Fruit fly (Drosophila melanogaster) whole organism, embryonic: ENCODE data around the gene CG31141.

Source experiments
- CG11560 ChIP-seq: fragments of 200-800 bp; sonication (Bioruptor generic); IDR thresholded peaks from 3 replicates; pipeline ENCODE4 v1.3.6; 2022; ENCODE audit warnings: missing biosample characterization, missing genetic modification characterization
- CG13894 ChIP-seq: fragments of 200-800 bp; sonication (Bioruptor generic); optimal IDR thresholded peaks from 3 replicates; lab custom pipeline; 2018; ENCODE audit warnings: missing biosample characterization, mild to moderate bottlenecking, missing genetic modification characterization, moderate library complexity
- CG14014 ChIP-seq: fragments of 200-800 bp; sonication (Bioruptor generic); IDR thresholded peaks from 2 replicates; pipeline ENCODE4 v1.3.6; 2022; ENCODE audit warnings: missing biosample characterization, missing genetic modification characterization
- CG1602 ChIP-seq: fragments of 200-800 bp; sonication (Bioruptor generic); optimal IDR thresholded peaks from 3 replicates; lab custom pipeline; 2016; ENCODE audit warnings: missing biosample characterization, missing genetic modification characterization
- CG16815 ChIP-seq: fragments of 200-800 bp; sonication (Bioruptor generic); optimal IDR thresholded peaks from 3 replicates; lab custom pipeline; 2017; ENCODE audit warnings: missing biosample characterization, mild to moderate bottlenecking, missing genetic modification characterization
- CG31388 ChIP-seq: fragments of 200-800 bp; sonication (Bioruptor generic); optimal IDR thresholded peaks from 2 replicates; lab custom pipeline; 2016; ENCODE audit warnings: missing biosample characterization, missing genetic modification characterization
- CG32532 ChIP-seq: fragments of 200-800 bp; sonication (Bioruptor generic); IDR thresholded peaks from 2 replicates; pipeline ENCODE4 v1.3.6; 2022; ENCODE audit warnings: missing biosample characterization, missing genetic modification characterization
- CG3281 ChIP-seq: fragments of 200-800 bp; sonication (Bioruptor generic); optimal IDR thresholded peaks from 3 replicates; lab custom pipeline; 2017; ENCODE audit warnings: missing biosample characterization, mild to moderate bottlenecking, missing genetic modification characterization
- CG33557 ChIP-seq: fragments of 200-800 bp; sonication (Bioruptor generic); optimal IDR thresholded peaks from 2 replicates; lab custom pipeline; 2019; ENCODE audit warnings: missing biosample characterization, mild to moderate bottlenecking, missing genetic modification characterization, moderate library complexity
- CG43689 ChIP-seq: fragments of 200-800 bp; sonication (Bioruptor generic); IDR thresholded peaks from 2 replicates; pipeline ENCODE4 v1.3.6; 2022; ENCODE audit warnings: missing biosample characterization, missing genetic modification characterization
- CG4854 ChIP-seq: fragments of 200-800 bp; sonication (Bioruptor generic); optimal IDR thresholded peaks from 2 replicates; lab custom pipeline; 2016; ENCODE audit warnings: missing biosample characterization, missing genetic modification characterization, inconsistent platforms
- CG5180 ChIP-seq: fragments of 200-800 bp; sonication (Bioruptor generic); optimal IDR thresholded peaks from 3 replicates; lab custom pipeline; 2017; ENCODE audit warnings: missing biosample characterization, missing genetic modification characterization, mild to moderate bottlenecking, moderate library complexity, missing genetic modification reagents
- CG6854 ChIP-seq: fragments of 200-800 bp; sonication (Bioruptor generic); optimal IDR thresholded peaks from 3 replicates; lab custom pipeline; 2017; ENCODE audit warnings: missing biosample characterization, mild to moderate bottlenecking, missing genetic modification characterization
- CG7745 ChIP-seq: fragments of 200-800 bp; sonication (Bioruptor generic); optimal IDR thresholded peaks from 2 replicates; lab custom pipeline; 2018; ENCODE audit warnings: missing biosample characterization, mild to moderate bottlenecking, missing genetic modification characterization, moderate library complexity
- CG8944 ChIP-seq: fragments of 200-800 bp; sonication (Bioruptor generic); optimal IDR thresholded peaks from 3 replicates; lab custom pipeline; 2016; ENCODE audit warnings: missing biosample characterization, missing genetic modification characterization
- CG9437 ChIP-seq: fragments of 200-800 bp; sonication (Bioruptor generic); optimal IDR thresholded peaks from 2 replicates; lab custom pipeline; 2018; ENCODE audit warnings: missing biosample characterization, mild to moderate bottlenecking, missing genetic modification characterization
- Dll ChIP-seq: fragments of 200-800 bp; sonication (Bioruptor generic); IDR thresholded peaks from 4 replicates; pipeline ENCODE4 v1.3.6; 2022; ENCODE audit warnings: missing biosample characterization, missing genetic modification characterization; ENCODE audit not compliant: partially characterized antibody
- Dref ChIP-seq: fragments of 200-800 bp; sonication (Bioruptor generic); IDR thresholded peaks from 2 replicates; pipeline ENCODE4 v1.3.6; 2022; ENCODE audit warnings: missing biosample characterization, missing genetic modification characterization
- Ets65A ChIP-seq: fragments of 200-800 bp; sonication (Bioruptor generic); peaks from one replicate; lab custom pipeline; 2016; ENCODE audit warnings: missing biosample characterization, missing genetic modification characterization
- HLH3B ChIP-seq: fragments of 200-800 bp; sonication (Bioruptor generic); IDR thresholded peaks from 2 replicates; pipeline ENCODE4 v1.3.6; 2022; ENCODE audit warnings: missing biosample characterization, missing genetic modification characterization
- Hmx ChIP-seq: fragments of 200-800 bp; sonication (Bioruptor generic); optimal IDR thresholded peaks from 2 replicates; lab custom pipeline; 2016; ENCODE audit warnings: missing biosample characterization, missing genetic modification characterization
- Lhr ChIP-seq: fragments of 200-800 bp; sonication (Bioruptor generic); optimal IDR thresholded peaks from 3 replicates; lab custom pipeline; 2017; ENCODE audit warnings: mild to moderate bottlenecking, missing biosample characterization, missing genetic modification reagents, missing genetic modification characterization
- Med ChIP-seq: fragments of 200-800 bp; sonication (Bioruptor generic); peaks from one replicate; lab custom pipeline; 2016; ENCODE audit warnings: missing biosample characterization, missing genetic modification characterization, mild to moderate bottlenecking, inconsistent platforms, moderate library complexity
- NFAT ChIP-seq: fragments of 200-800 bp; sonication (Bioruptor generic); IDR thresholded peaks from 2 replicates; pipeline ENCODE4 v1.3.6; 2022; ENCODE audit warnings: missing biosample characterization, missing genetic modification characterization
- NK7.1 ChIP-seq: fragments of 200-800 bp; sonication (Bioruptor generic); optimal IDR thresholded peaks from 3 replicates; lab custom pipeline; 2016; ENCODE audit warnings: missing biosample characterization, missing genetic modification characterization
- Ravus ChIP-seq: fragments of 200-800 bp; sonication (Bioruptor generic); IDR thresholded peaks from 2 replicates; pipeline ENCODE4 v1.3.6; 2022; ENCODE audit warnings: missing biosample characterization, missing genetic modification characterization
- abd-A ChIP-seq: fragments of 200-800 bp; sonication (Bioruptor generic); optimal IDR thresholded peaks from 3 replicates; lab custom pipeline; 2019; ENCODE audit warnings: missing biosample characterization, mild to moderate bottlenecking, missing genetic modification characterization, moderate library complexity
- ap ChIP-seq: fragments of 200-800 bp; sonication (Bioruptor generic); IDR thresholded peaks from 2 replicates; pipeline ENCODE4 v1.3.6; 2022; ENCODE audit warnings: missing biosample characterization, missing genetic modification characterization
- ato ChIP-seq: fragments of 200-800 bp; sonication (Bioruptor generic); IDR thresholded peaks from 2 replicates; pipeline ENCODE4 v1.3.6; 2022; ENCODE audit warnings: missing biosample characterization, missing genetic modification characterization; ENCODE audit not compliant: partially characterized antibody
- chm ChIP-seq: fragments of 200-800 bp; sonication (Bioruptor generic); IDR thresholded peaks from 2 replicates; pipeline ENCODE4 v1.3.6; 2022; ENCODE audit warnings: missing biosample characterization, missing genetic modification characterization
- crol ChIP-seq: fragments of 200-800 bp; sonication (Bioruptor generic); IDR thresholded peaks from 2 replicates; pipeline ENCODE4 v1.3.6; 2022; ENCODE audit warnings: missing biosample characterization, missing genetic modification characterization
- dimm ChIP-seq: fragments of 200-800 bp; sonication (Bioruptor generic); IDR thresholded peaks from 2 replicates; pipeline ENCODE4 v1.3.6; 2022; ENCODE audit warnings: missing biosample characterization, missing genetic modification characterization
- dm ChIP-seq: fragments of 200-800 bp; sonication (Bioruptor generic); optimal IDR thresholded peaks from 3 replicates; lab custom pipeline; 2016; ENCODE audit warnings: missing biosample characterization, missing genetic modification characterization
- dmrt99B ChIP-seq: fragments of 200-800 bp; sonication (Bioruptor generic); optimal IDR thresholded peaks from 2 replicates; lab custom pipeline; 2018; ENCODE audit warnings: missing biosample characterization, mild to moderate bottlenecking, missing genetic modification characterization, moderate library complexity
- en ChIP-seq: fragments of 200-800 bp; sonication (Bioruptor generic); optimal IDR thresholded peaks from 2 replicates; lab custom pipeline; 2016; ENCODE audit warnings: missing biosample characterization, missing genetic modification characterization
- eyg ChIP-seq: fragments of 200-800 bp; sonication (Bioruptor generic); optimal IDR thresholded peaks from 3 replicates; lab custom pipeline; 2016; ENCODE audit warnings: missing biosample characterization, missing genetic modification characterization
- fd102C ChIP-seq: fragments of 200-800 bp; sonication (Bioruptor generic); optimal IDR thresholded peaks from 2 replicates; lab custom pipeline; 2018; ENCODE audit warnings: missing biosample characterization, mild to moderate bottlenecking, missing genetic modification characterization, moderate library complexity
- gcm2 ChIP-seq: fragments of 200-800 bp; sonication (Bioruptor generic); optimal IDR thresholded peaks from 2 replicates; lab custom pipeline; 2016; ENCODE audit warnings: missing biosample characterization, missing genetic modification characterization
- her ChIP-seq: fragments of 200-800 bp; sonication (Bioruptor generic); optimal IDR thresholded peaks from 2 replicates; lab custom pipeline; 2016; ENCODE audit warnings: missing biosample characterization, missing genetic modification characterization
- hth ChIP-seq: fragments of >200 bp; optimal IDR thresholded peaks from 2 replicates; lab custom pipeline; 2017; ENCODE audit warnings: inconsistent platforms
- ind ChIP-seq: fragments of 200-800 bp; sonication (Bioruptor generic); optimal IDR thresholded peaks from 3 replicates; lab custom pipeline; 2016; ENCODE audit warnings: missing biosample characterization, missing genetic modification characterization
- jigr1 ChIP-seq: fragments of 200-800 bp; sonication (Bioruptor generic); IDR thresholded peaks from 3 replicates; pipeline ENCODE4 v1.3.6; 2022; ENCODE audit warnings: missing biosample characterization, missing genetic modification characterization
- jumu ChIP-seq: fragments of 200-800 bp; sonication (Bioruptor generic); optimal IDR thresholded peaks from 3 replicates; lab custom pipeline; 2016; ENCODE audit warnings: missing biosample characterization, missing genetic modification characterization
- ken ChIP-seq: fragments of 200-800 bp; sonication (Bioruptor generic); IDR thresholded peaks from 3 replicates; pipeline ENCODE4 v1.3.6; 2022; ENCODE audit warnings: missing biosample characterization, missing genetic modification characterization
- kni ChIP-seq: fragments of 200-800 bp; sonication (Bioruptor generic); optimal IDR thresholded peaks from 3 replicates; lab custom pipeline; 2017; ENCODE audit warnings: mild to moderate bottlenecking, missing biosample characterization, missing genetic modification reagents, missing genetic modification characterization
- oc ChIP-seq: fragments of 200-800 bp; sonication (Bioruptor generic); optimal IDR thresholded peaks from 2 replicates; lab custom pipeline; 2018; ENCODE audit warnings: missing biosample characterization, mild to moderate bottlenecking, missing genetic modification characterization, moderate library complexity
- pb ChIP-seq: fragments of 200-800 bp; sonication (Bioruptor generic); optimal IDR thresholded peaks from 3 replicates; lab custom pipeline; 2016; ENCODE audit warnings: missing biosample characterization, missing genetic modification characterization
- psq ChIP-seq: fragments of 200-800 bp; sonication (Bioruptor generic); optimal IDR thresholded peaks from 2 replicates; lab custom pipeline; 2017; ENCODE audit warnings: missing biosample characterization, missing genetic modification characterization
- sens ChIP-seq: fragments of 200-800 bp; sonication (Bioruptor generic); peaks from one replicate; lab custom pipeline; 2016; ENCODE audit warnings: missing biosample characterization, missing genetic modification characterization
- sr ChIP-seq: fragments of 200-800 bp; sonication (Bioruptor generic); IDR thresholded peaks from 3 replicates; pipeline ENCODE4 v1.3.6; 2022; ENCODE audit warnings: missing biosample characterization, missing genetic modification characterization
- tgo ChIP-seq: fragments of 200-800 bp; sonication (Bioruptor generic); IDR thresholded peaks from 3 replicates; pipeline ENCODE4 v1.3.6; 2022; ENCODE audit warnings: missing biosample characterization, missing genetic modification characterization
- toy ChIP-seq: fragments of 200-800 bp; sonication (Bioruptor generic); IDR thresholded peaks from 2 replicates; pipeline ENCODE4 v1.3.6; 2022; ENCODE audit warnings: missing biosample characterization, missing genetic modification characterization
- trh ChIP-seq: fragments of 200-800 bp; sonication (Bioruptor generic); optimal IDR thresholded peaks from 2 replicates; lab custom pipeline; 2016; ENCODE audit warnings: missing biosample characterization, missing genetic modification characterization
- wek ChIP-seq: fragments of 200-800 bp; sonication (Bioruptor generic); optimal IDR thresholded peaks from 3 replicates; lab custom pipeline; 2018; ENCODE audit warnings: missing biosample characterization, mild to moderate bottlenecking, missing genetic modification characterization, moderate library complexity

The CG31141 gene

DNA sequence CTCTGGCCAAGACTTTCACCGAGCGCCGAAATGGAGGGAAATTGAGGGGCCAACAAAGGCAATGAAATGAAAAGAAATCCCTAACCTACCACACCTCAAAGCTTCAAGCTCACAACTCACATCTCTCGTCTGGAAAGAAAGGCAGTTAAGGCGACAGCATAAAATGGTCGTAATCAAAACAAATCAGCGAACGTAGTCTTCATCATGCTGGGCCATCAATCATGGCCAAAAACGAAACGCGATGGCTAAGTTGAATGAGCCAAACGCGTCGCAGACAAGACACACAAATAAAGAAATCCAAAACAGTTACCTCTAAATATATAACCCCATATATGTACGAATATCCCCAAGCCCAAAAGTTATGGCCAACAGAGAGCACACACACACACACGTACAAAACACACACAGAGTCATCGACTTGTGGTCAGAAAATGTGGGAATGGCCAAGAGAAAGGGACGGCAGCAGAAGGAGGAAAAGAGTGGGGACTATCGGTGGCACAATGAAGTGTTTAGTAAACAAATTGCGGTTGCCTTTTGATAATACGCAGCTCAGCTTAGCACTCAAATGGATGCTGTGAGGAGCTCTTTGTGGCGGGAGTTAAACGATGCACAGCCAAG lies 11.9 kb upstream of the CG31141 start (continued):
- TF ChIP-seq ken (no peak), sens (GFP tag; lab: Kevin White, UChicago) (no peak), psq (GFP tag; lab: Kevin White, UChicago) (no peak), NK7.1 (GFP tag; lab: Kevin White, UChicago) (no peak), CG33557 (no peak), Ravus (GFP tag; lab: Robert Waterston, UW) (no peak), CG13894 (peak; percentile 45), ato (GFP tag; lab: Robert Waterston, UW) (no peak), jumu (no peak), eyg (GFP tag; lab: Kevin White, UChicago) (no peak), CG43689 (no peak), abd-A (tag; lab: Kevin White, UChicago) (peak; percentile 87), chm (GFP tag; lab: Robert Waterston, UW) (no peak), kni (GFP tag; lab: Kevin White, UChicago) (peak; percentile 81), wek (GFP tag; lab: Kevin White, UChicago) (no peak), HLH3B (GFP tag; lab: Robert Waterston, UW) (no peak), crol (GFP tag; lab: Robert Waterston, UW) (0 out of 2 replicates have a peak, but pooled peaks have one; percentile 12), Dll (GFP tag; lab: Robert Waterston, UW) (no peak), CG16815 (GFP tag; lab: Kevin White, UChicago) (no peak), CG14014 (GFP tag; lab: Robert Waterston, UW) (no peak), CG1602 (no peak), jigr1 (GFP tag; lab: Robert Waterston, UW) (no peak), fd102C (no peak), CG3281 (no peak), ap (no peak), en (GFP tag; lab: Kevin White, UChicago) (no peak), CG6854 (GFP tag; lab: Kevin White, UChicago) (no peak), Hmx (no peak), trh (no peak), CG31388 (GFP tag; lab: Kevin White, UChicago) (no peak), tgo (GFP tag; lab: Robert Waterston, UW) (no peak), oc (peak; percentile 50), pb (GFP tag; lab: Kevin White, UChicago) (no peak)

DNA sequence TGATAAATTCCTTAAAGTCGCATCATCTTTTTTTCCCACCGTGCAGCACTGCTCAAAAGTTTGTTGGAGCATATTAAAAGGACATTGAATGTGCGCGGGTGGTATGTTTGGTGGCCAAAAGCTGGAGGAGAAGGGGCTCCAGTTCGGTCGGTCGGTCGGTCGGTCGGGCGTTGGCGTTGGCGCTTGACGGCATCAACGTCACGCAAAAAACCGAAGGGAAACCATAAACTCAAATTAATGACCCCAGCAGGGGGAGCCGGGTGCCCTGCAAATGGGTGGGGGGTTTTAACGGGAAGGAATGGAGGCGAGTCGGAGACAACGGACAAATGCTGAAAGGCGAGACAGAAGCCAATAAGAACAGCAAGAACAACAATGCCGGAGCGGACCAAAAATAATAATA lies 10.8 kb upstream of the CG31141 start:
- peak; percentile 74 for TF ChIP-seq crol (GFP tag; lab: Robert Waterston, UW)
- 0 out of 2 replicates have a peak, but pooled peaks have one; percentile 37 for TF ChIP-seq NFAT (GFP tag; lab: Robert Waterston, UW)
- TF ChIP-seq gcm2 (GFP tag; lab: Kevin White, UChicago) = no peak
- peak; percentile 33 for TF ChIP-seq Ets65A (GFP tag; lab: Kevin White, UChicago)
- no peak for TF ChIP-seq ind (GFP tag; lab: Kevin White, UChicago)
- TF ChIP-seq dm = no peak
- TF ChIP-seq her = no peak
- no peak for TF ChIP-seq CG7745 (tag; lab: Kevin White, UChicago)
- TF ChIP-seq toy = no peak
- peak; percentile 12 for TF ChIP-seq abd-A (tag; lab: Kevin White, UChicago)
- no peak for TF ChIP-seq Lhr
- no peak for TF ChIP-seq dimm (GFP tag; lab: Robert Waterston, UW)
- no peak for TF ChIP-seq dmrt99B (tag; lab: Kevin White, UChicago)
- no peak for TF ChIP-seq CG11560 (tag; lab: Robert Waterston, UW)
- no peak for TF ChIP-seq CG9437 (GFP tag; lab: Kevin White, UChicago)
- no peak for TF ChIP-seq CG32532 (GFP tag; lab: Robert Waterston, UW)
- no peak for TF ChIP-seq CG4854 (GFP tag; lab: Kevin White, UChicago)
- peak; percentile 69; the same call in 2 of the 3 replicates for TF ChIP-seq sr (GFP tag; lab: Robert Waterston, UW)
- TF ChIP-seq Dref (GFP tag; lab: Robert Waterston, UW) = no peak
- TF ChIP-seq CG8944 (GFP tag; lab: Kevin White, UChicago) = no peak
- TF ChIP-seq CG5180 (GFP tag; lab: Kevin White, UChicago) = no peak
- TF ChIP-seq hth (lab: Kevin White, UChicago) = no peak
- TF ChIP-seq Med (GFP tag; lab: Kevin White, UChicago) = peak; percentile 45
